Worm (Caenorhabditis elegans) whole organism, young adult: ENCODE data around the gene Y56A3A.22.

Experiments used
- F57C9.4 ChIP-seq: sonication (generic microtip); optimal IDR thresholded peaks from 2 replicates; lab custom pipeline; 2017; ENCODE audit warnings: mild to moderate bottlenecking, missing genetic modification characterization, missing compliant biosample characterization
- ama-1 ChIP-seq, 3 experiments: fragments of 150-350 bp in 1 of 3; sonication (generic microtip) in 2 of 3; optimal IDR thresholded peaks; 2 replicates each; lab custom pipeline; 2014 to 2018; ENCODE audit warnings: missing biosample characterization in 2 of 3, missing genetic modification characterization in 2 of 3, missing genetic modification reagents in 2 of 3
- hsf-1 ChIP-seq: fragments of 200-800 bp; sonication (Bioruptor generic); IDR thresholded peaks from 2 replicates; pipeline ENCODE4 v1.3.6; 2022; ENCODE audit warnings: missing genetic modification reagents, missing genetic modification characterization, missing compliant biosample characterization
- pha-4 ChIP-seq: fragments of 150-350 bp; sonication (generic microtip); optimal IDR thresholded peaks from 2 replicates; lab custom pipeline; 2014; ENCODE audit warnings: missing biosample characterization, missing genetic modification reagents, missing genetic modification characterization

DNA sequence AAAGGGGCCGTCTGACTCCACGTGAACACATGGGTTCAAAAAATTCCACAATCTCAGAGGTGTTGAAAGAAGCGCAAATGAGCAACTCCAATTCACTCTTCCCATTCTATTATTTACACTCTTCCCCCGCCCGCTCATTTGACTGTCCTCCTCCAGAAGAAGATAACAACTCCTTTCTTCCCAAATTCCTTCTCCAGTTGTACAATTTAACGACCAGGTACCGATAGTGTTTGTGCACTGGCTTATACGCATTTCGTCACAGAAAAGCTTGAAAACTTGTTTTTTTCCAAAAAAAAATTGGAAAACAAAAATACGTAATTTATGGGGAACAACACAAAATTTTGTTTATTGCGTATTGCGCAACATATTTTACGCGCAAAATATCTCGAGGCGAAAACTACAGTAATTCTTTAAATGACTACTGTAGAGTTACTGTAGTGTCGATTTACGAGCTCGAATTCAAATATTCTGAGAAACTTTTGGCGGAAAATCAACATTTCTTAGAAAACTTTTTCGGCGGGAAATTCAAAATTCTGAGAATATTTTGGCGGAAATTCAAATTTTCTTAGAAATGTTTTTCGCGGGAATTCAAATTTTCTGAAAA is 27.9 kb downstream of the Y56A3A.22 start:
- TF ChIP-seq ama-1 (optimal IDR thresholded peaks at IDR 0.05; lab: Kevin White, UChicago) (no peak), ama-1 (GFP tag; optimal IDR thresholded peaks at IDR 0.05; lab: Kevin White, UChicago) (no peak), hsf-1 (GFP tag; lab: Robert Waterston, UW) (no peak), pha-4 (no peak), F57C9.4 (tag; lab: Kevin White, UChicago) (no peak)
